Fruit fly (Drosophila melanogaster) whole organism, prepupa: Measurements from ENCODE around the gene CG17364.

ENCODE experiments used
- CG11902 ChIP-seq: fragments of 200-800 bp; sonication (Bioruptor generic); optimal IDR thresholded peaks from 3 replicates; lab custom pipeline; 2016; ENCODE audit warnings: missing biosample characterization, missing genetic modification characterization
- Eip78C ChIP-seq: fragments of 200-800 bp; sonication (Bioruptor generic); peaks from one replicate; lab custom pipeline; 2016; ENCODE audit warnings: missing biosample characterization, missing genetic modification characterization
- net ChIP-seq: fragments of 200-800 bp; sonication (Bioruptor generic); optimal IDR thresholded peaks from 3 replicates; lab custom pipeline; 2016; ENCODE audit warnings: missing biosample characterization, missing genetic modification characterization

DNA sequence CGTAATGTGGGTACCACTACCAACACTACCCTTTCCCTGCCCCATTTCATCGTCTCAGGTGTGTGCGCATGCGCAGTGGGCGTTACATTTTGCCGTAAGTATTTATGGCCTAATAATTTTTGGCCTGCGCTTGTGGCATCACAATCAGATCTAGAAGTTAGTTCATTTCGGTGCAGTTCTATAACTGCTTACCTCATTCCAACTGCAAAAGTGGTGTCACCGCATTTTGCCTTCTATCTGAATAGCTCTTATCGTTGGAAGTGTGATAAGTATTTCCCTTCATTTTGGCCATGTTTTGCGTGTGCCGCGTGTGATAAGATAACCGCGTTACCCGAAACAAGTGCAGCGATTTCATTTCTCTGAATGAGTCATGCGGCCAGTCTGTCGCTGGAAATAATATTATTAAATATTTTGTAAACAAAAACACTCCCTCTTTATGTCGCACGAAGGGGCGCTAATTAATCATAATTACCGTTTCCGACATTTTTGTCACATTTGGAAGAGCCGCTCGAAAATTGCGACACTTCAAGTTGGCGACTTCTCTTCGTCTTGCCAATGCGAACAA lies 40.6 kb downstream of the CG17364 start:
- peak; percentile 38 for TF ChIP-seq Eip78C (GFP tag; lab: Kevin White, UChicago)
- no peak for TF ChIP-seq net (GFP tag; lab: Kevin White, UChicago)
- TF ChIP-seq CG11902, result no peak
